Worm (Caenorhabditis elegans): ENCODE data around the gene Y14H12A.1.

Gene Y14H12A.1

DNA sequence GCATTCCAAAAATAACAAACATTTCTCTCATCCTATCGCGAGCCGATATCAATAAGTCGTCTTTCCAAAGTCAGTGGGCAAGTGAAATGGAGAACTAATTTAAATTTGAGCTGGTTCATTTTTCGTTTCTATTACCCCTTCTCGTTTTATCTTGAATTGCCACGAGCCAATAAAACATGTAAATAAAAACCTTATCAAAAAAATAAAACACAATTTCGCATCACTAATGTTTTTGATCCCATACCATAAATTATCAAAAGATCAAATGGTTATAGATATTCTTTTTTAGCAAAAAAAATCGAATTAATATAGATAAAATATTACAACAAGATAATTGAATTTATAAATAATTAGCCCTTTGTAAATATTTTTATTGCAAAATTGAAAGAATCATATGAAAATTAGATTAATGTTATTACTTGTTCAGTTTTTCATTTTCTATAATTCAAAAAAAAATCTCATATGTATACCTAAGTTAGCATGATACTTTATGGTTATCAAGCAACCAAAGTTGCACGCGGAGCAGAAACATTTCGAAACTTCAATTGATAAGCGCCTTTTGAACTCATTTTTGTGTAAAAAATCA is at the start of gene Y14H12A.1:
Gene Y14H12A.1 (plus strand): TSS at position 536 of the 586 bp plus-strand sequence.
- TF ChIP-seq pha-4 (tag; optimal IDR thresholded peaks at IDR 0.05) (no peak), tbx-7 (tag; optimal IDR thresholded peaks at IDR 0.05) (no peak), C38D4.7 (GFP tag; optimal IDR thresholded peaks at IDR 0.05) (no peak)

DNA sequence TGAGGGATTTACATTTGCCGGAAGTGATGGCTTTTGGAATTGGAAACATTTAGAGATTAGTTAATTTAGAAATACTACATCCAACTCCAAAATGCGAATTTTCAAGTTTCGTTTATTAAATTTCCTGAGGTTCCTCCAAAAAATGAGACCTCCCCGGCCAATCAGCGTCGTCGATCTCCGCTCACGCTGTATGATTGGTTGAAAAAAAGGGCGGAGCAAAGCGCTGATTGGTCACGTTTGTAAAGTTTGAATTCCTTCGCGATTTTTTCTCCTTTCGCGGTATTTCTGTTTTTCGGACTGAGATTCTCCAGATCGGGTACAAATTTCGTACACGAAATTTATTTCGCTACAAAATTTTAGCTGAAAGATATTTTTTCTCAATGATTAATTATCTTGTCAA is 45.6 kb upstream of the Y14H12A.1 start:
- no peak for TF ChIP-seq pat-9 (tag; optimal IDR thresholded peaks at IDR 0.05)
- peak; percentile 82 for TF ChIP-seq nfya-1 (tag; optimal IDR thresholded peaks at IDR 0.05)

- TF ChIP-seq odd-2 (tag; optimal IDR thresholded peaks at IDR 0.05) (no peak), gmeb-2 (tag; optimal IDR thresholded peaks at IDR 0.05) (no peak), sox-4 (tag; optimal IDR thresholded peaks at IDR 0.05) (no peak), unc-55 (GFP tag; optimal IDR thresholded peaks at IDR 0.05) (no peak), ceh-24 (tag; optimal IDR thresholded peaks at IDR 0.05) (no peak), hlh-15 (tag; optimal IDR thresholded peaks at IDR 0.05) (no peak), ceh-19 (GFP tag; optimal IDR thresholded peaks at IDR 0.05) (no peak), sox-2 (GFP tag; IDR thresholded peaks at IDR 0.05) (no peak)
Observed at ce11 chrII:3948507-3948906, 44.5 kb upstream of the Y14H12A.1 start.

- TF ChIP-seq ceh-6 (GFP tag; optimal IDR thresholded peaks at IDR 0.05) (no peak), syd-9 (tag; optimal IDR thresholded peaks at IDR 0.05) (no peak), elt-2 (tag; optimal IDR thresholded peaks at IDR 0.05) (no peak), ceh-22 (tag; optimal IDR thresholded peaks at IDR 0.05) (no peak)
Observed at ce11 chrII:3950077-3950476, 42.9 kb upstream of the Y14H12A.1 start, which contains the start of gene sea-2. Gene sea-2, plus strand, starts transcription at chrII:3950377.

- TF ChIP-seq elt-2 (tag; optimal IDR thresholded peaks at IDR 0.05) (no peak), ahr-1 (tag; optimal IDR thresholded peaks at IDR 0.05) (no peak), fkh-6 (tag; optimal IDR thresholded peaks at IDR 0.05) (no peak), pag-3 (tag; optimal IDR thresholded peaks at IDR 0.05; ENCODE audit: borderline replicate concordance) (no peak), sox-4 (tag; optimal IDR thresholded peaks at IDR 0.05) (no peak), gmeb-2 (tag; optimal IDR thresholded peaks at IDR 0.05) (no peak), pha-4 (tag; optimal IDR thresholded peaks at IDR 0.05) (no peak), ztf-16 (tag; optimal IDR thresholded peaks at IDR 0.05) (no peak), pqm-1 (tag; optimal IDR thresholded peaks at IDR 0.05) (no peak), ceh-48 (tag; optimal IDR thresholded peaks at IDR 0.05) (no peak), sdc-2 (tag; optimal IDR thresholded peaks at IDR 0.05) (no peak), lin-11 (tag; optimal IDR thresholded peaks at IDR 0.05) (no peak), pha-2 (tag; optimal IDR thresholded peaks at IDR 0.05) (no peak), hlh-30 (tag; optimal IDR thresholded peaks at IDR 0.05; ENCODE audit: insufficient read depth) (no peak)
Observed at ce11 chrII:3951354-3951753, 41.6 kb upstream of the Y14H12A.1 start.

DNA sequence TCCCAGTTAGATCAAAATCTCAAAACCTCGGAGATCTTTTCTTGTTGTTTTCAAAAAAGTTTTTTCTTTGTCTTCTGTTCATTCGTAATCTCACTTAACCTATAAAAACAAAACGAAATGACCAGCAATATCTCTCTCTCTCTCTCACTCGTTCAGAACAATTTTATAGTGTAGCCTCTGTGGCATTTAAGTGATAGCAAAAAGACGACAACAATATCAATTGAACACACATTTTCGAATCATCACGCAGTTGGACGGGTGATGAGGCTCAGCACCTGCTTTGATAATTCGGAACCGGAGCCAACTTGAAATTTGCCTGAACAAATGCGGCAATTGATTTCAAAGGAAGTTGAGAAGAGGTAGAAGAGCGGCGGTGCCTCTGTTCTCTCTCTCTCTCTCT is 40.6 kb upstream of the Y14H12A.1 start:
- TF ChIP-seq nhr-11 (tag; optimal IDR thresholded peaks at IDR 0.05) (no peak), hlh-15 (tag; optimal IDR thresholded peaks at IDR 0.05) (no peak), pat-9 (tag; optimal IDR thresholded peaks at IDR 0.05) (no peak), ceh-22 (tag; optimal IDR thresholded peaks at IDR 0.05) (no peak), fax-1 (tag; optimal IDR thresholded peaks at IDR 0.05) (no peak), odd-2 (tag; optimal IDR thresholded peaks at IDR 0.05) (no peak), madf-2 (tag; optimal IDR thresholded peaks at IDR 0.05) (no peak), gmeb-2 (tag; optimal IDR thresholded peaks at IDR 0.05) (no peak), tbx-7 (tag; optimal IDR thresholded peaks at IDR 0.05) (no peak), nfya-1 (tag; optimal IDR thresholded peaks at IDR 0.05) (no peak), ceh-19 (GFP tag; optimal IDR thresholded peaks at IDR 0.05) (no peak), fkh-10 (GFP tag; optimal IDR thresholded peaks at IDR 0.05) (no peak), lin-11 (tag; optimal IDR thresholded peaks at IDR 0.05) (no peak), unc-42 (tag; optimal IDR thresholded peaks at IDR 0.05) (no peak), dve-1 (tag; optimal IDR thresholded peaks at IDR 0.05) (no peak), ceh-30 (tag; optimal IDR thresholded peaks at IDR 0.05) (no peak)
